Worm (Caenorhabditis elegans) whole organism, midembryonic: Measurements from ENCODE around the gene pqe-1.

Source experiments
- flt-1 ChIP-seq: fragments of 200-800 bp; sonication (Bioruptor generic); IDR thresholded peaks from 2 replicates; pipeline ENCODE4 v1.3.6; 2022; ENCODE audit warnings: missing genetic modification characterization, missing compliant biosample characterization
- klf-2 ChIP-seq: fragments of 200-800 bp; sonication (Bioruptor generic); conservative IDR thresholded peaks from 2 replicates; pipeline ENCODE4 v1.3.6; 2022; ENCODE audit warnings: missing genetic modification reagents, missing genetic modification characterization, missing compliant biosample characterization
- ztf-23 ChIP-seq: fragments of 200-800 bp; sonication (Bioruptor generic); IDR thresholded peaks from 2 replicates; pipeline ENCODE4 v1.3.6; 2022; ENCODE audit warnings: missing genetic modification reagents, missing genetic modification characterization, missing compliant biosample characterization
- ztf-29 ChIP-seq: fragments of 200-800 bp; sonication (Bioruptor generic); IDR thresholded peaks from 2 replicates; pipeline ENCODE4 v1.3.6; 2022; ENCODE audit warnings: missing genetic modification reagents, missing genetic modification characterization, missing compliant biosample characterization

- TF ChIP-seq ztf-23 (GFP tag; lab: Robert Waterston, UW) (no peak), ztf-29 (GFP tag; lab: Robert Waterston, UW) (no peak), flt-1 (GFP tag; lab: Robert Waterston, UW) (no peak), klf-2 (GFP tag; lab: Robert Waterston, UW) (no peak)
Observed at ce11 chrIII:5334517-5335049, 23.5 kb downstream of the pqe-1 start.
